Fruit fly (Drosophila melanogaster) whole organism, embryonic: ENCODE results near the gene AstC-R1.

Source experiments
- CG13123 ChIP-seq: fragments of 200-800 bp; sonication (Bioruptor generic); optimal IDR thresholded peaks from 2 replicates; lab custom pipeline; 2016; ENCODE audit warnings: missing biosample characterization, missing genetic modification characterization
- CG15479 ChIP-seq: fragments of 200-800 bp; sonication (Bioruptor generic); optimal IDR thresholded peaks from 3 replicates; lab custom pipeline; 2019; ENCODE audit warnings: missing biosample characterization, mild to moderate bottlenecking, missing genetic modification characterization, moderate library complexity
- CG3281 ChIP-seq: fragments of 200-800 bp; sonication (Bioruptor generic); optimal IDR thresholded peaks from 3 replicates; lab custom pipeline; 2017; ENCODE audit warnings: missing biosample characterization, mild to moderate bottlenecking, missing genetic modification characterization
- CG33557 ChIP-seq: fragments of 200-800 bp; sonication (Bioruptor generic); optimal IDR thresholded peaks from 2 replicates; lab custom pipeline; 2019; ENCODE audit warnings: missing biosample characterization, mild to moderate bottlenecking, missing genetic modification characterization, moderate library complexity
- CG3838 ChIP-seq: fragments of 200-800 bp; sonication (Bioruptor generic); optimal IDR thresholded peaks from 3 replicates; lab custom pipeline; 2016; ENCODE audit warnings: missing biosample characterization, missing genetic modification characterization
- CG4360 ChIP-seq: fragments of 200-800 bp; sonication (Bioruptor generic); IDR thresholded peaks from 2 replicates; pipeline ENCODE4 v1.3.6; 2022; ENCODE audit warnings: missing biosample characterization, missing genetic modification characterization
- CG5180 ChIP-seq: fragments of 200-800 bp; sonication (Bioruptor generic); optimal IDR thresholded peaks from 3 replicates; lab custom pipeline; 2017; ENCODE audit warnings: missing biosample characterization, missing genetic modification characterization, mild to moderate bottlenecking, moderate library complexity, missing genetic modification reagents
- CG7271 ChIP-seq: fragments of 200-800 bp; sonication (Bioruptor generic); optimal IDR thresholded peaks from 2 replicates; lab custom pipeline; 2018; ENCODE audit warnings: missing biosample characterization, mild to moderate bottlenecking, missing genetic modification characterization, moderate library complexity
- CG7786 ChIP-seq: fragments of 200-800 bp; sonication (Bioruptor generic); optimal IDR thresholded peaks from 2 replicates; lab custom pipeline; 2016; ENCODE audit warnings: missing biosample characterization, missing genetic modification characterization
- CG7987 ChIP-seq: fragments of 200-800 bp; sonication (Bioruptor generic); optimal IDR thresholded peaks from 2 replicates; lab custom pipeline; 2018; ENCODE audit warnings: missing biosample characterization, mild to moderate bottlenecking, missing genetic modification characterization, moderate library complexity
- CrebB ChIP-seq: fragments of 200-800 bp; sonication (Bioruptor generic); optimal IDR thresholded peaks from 3 replicates; lab custom pipeline; 2018; ENCODE audit warnings: missing biosample characterization, mild to moderate bottlenecking, missing genetic modification characterization
- Deaf1 ChIP-seq: fragments of 200-800 bp; optimal IDR thresholded peaks from 3 replicates; lab custom pipeline; 2019; ENCODE audit warnings: missing biosample characterization, mild to moderate bottlenecking, missing genetic modification characterization, moderate library complexity
- Ets97D ChIP-seq: fragments of 200-800 bp; sonication (Bioruptor generic); optimal IDR thresholded peaks from 3 replicates; lab custom pipeline; 2016; ENCODE audit warnings: missing biosample characterization, missing genetic modification characterization
- HLHmδ ChIP-seq: fragments of 200-800 bp; sonication (Bioruptor generic); optimal IDR thresholded peaks from 2 replicates; lab custom pipeline; 2018; ENCODE audit warnings: missing biosample characterization, mild to moderate bottlenecking, missing genetic modification characterization, moderate library complexity
- PHDP ChIP-seq: fragments of 200-800 bp; sonication (Bioruptor generic); optimal IDR thresholded peaks from 3 replicates; lab custom pipeline; 2018; ENCODE audit warnings: missing biosample characterization, mild to moderate bottlenecking, missing genetic modification characterization, moderate library complexity
- Six4 ChIP-seq: fragments of 200-800 bp; sonication (Bioruptor generic); optimal IDR thresholded peaks from 2 replicates; lab custom pipeline; 2016; ENCODE audit warnings: missing biosample characterization, missing genetic modification characterization
- Spps ChIP-seq: fragments of 200-800 bp; sonication (Bioruptor generic); optimal IDR thresholded peaks from 2 replicates; lab custom pipeline; 2018; ENCODE audit warnings: missing biosample characterization, mild to moderate bottlenecking, missing genetic modification characterization
- TFAM ChIP-seq: fragments of 200-800 bp; sonication (Bioruptor generic); optimal IDR thresholded peaks from 2 replicates; lab custom pipeline; 2017; ENCODE audit warnings: missing biosample characterization, missing genetic modification characterization, inconsistent platforms
- Trl ChIP-seq, 3 experiments: fragments of >200 bp in 2 of 3; fragments of 200-800 bp in 1 of 3; sonication (Bioruptor generic) in 1 of 3; optimal IDR thresholded peaks; 2 replicates in 1 of 3; 3 replicates in 2 of 3; lab custom pipeline; 2016 to 2017; ENCODE audit warnings: missing biosample characterization in 1 of 3, missing genetic modification characterization in 1 of 3
- btn ChIP-seq: fragments of 200-800 bp; sonication (Bioruptor generic); optimal IDR thresholded peaks from 2 replicates; lab custom pipeline; 2016; ENCODE audit warnings: missing biosample characterization, missing genetic modification characterization
- cad ChIP-seq: fragments of >200 bp; optimal IDR thresholded peaks from 2 replicates; lab custom pipeline; 2017; ENCODE audit warnings: missing biosample characterization, missing genetic modification characterization
- cato ChIP-seq: fragments of 200-800 bp; sonication (Bioruptor generic); optimal IDR thresholded peaks from 2 replicates; lab custom pipeline; 2016; ENCODE audit warnings: missing biosample characterization, missing genetic modification characterization, borderline replicate concordance
- dysf ChIP-seq: fragments of 200-800 bp; sonication (Bioruptor generic); IDR thresholded peaks from 3 replicates; pipeline ENCODE4 v1.3.6; 2022; ENCODE audit warnings: missing biosample characterization, missing genetic modification characterization
- fd96Cb ChIP-seq: fragments of 200-800 bp; sonication (Bioruptor generic); optimal IDR thresholded peaks from 2 replicates; lab custom pipeline; 2018; ENCODE audit warnings: missing biosample characterization, mild to moderate bottlenecking, missing genetic modification characterization, moderate library complexity
- fu2 ChIP-seq: fragments of 200-800 bp; sonication (Bioruptor generic); optimal IDR thresholded peaks from 2 replicates; lab custom pipeline; 2016; ENCODE audit warnings: missing biosample characterization, missing genetic modification characterization
- gcm ChIP-seq: fragments of 200-800 bp; sonication (Bioruptor generic); optimal IDR thresholded peaks from 2 replicates; lab custom pipeline; 2019; ENCODE audit warnings: missing biosample characterization, mild to moderate bottlenecking, missing genetic modification characterization, moderate library complexity
- h ChIP-seq: fragments of >200 bp; optimal IDR thresholded peaks from 2 replicates; lab custom pipeline; 2017
- ind ChIP-seq: fragments of 200-800 bp; sonication (Bioruptor generic); optimal IDR thresholded peaks from 3 replicates; lab custom pipeline; 2016; ENCODE audit warnings: missing biosample characterization, missing genetic modification characterization
- peb ChIP-seq: fragments of 200-800 bp; sonication (Bioruptor generic); IDR thresholded peaks from 2 replicates; pipeline ENCODE4 v1.3.6; 2022; ENCODE audit warnings: missing biosample characterization, missing genetic modification characterization
- sug ChIP-seq: fragments of 200-800 bp; optimal IDR thresholded peaks from 2 replicates; lab custom pipeline; 2019; ENCODE audit warnings: missing biosample characterization, mild to moderate bottlenecking, missing genetic modification characterization, moderate library complexity
- tgo ChIP-seq: fragments of 200-800 bp; sonication (Bioruptor generic); IDR thresholded peaks from 3 replicates; pipeline ENCODE4 v1.3.6; 2022; ENCODE audit warnings: missing biosample characterization, missing genetic modification characterization
- unc-4 ChIP-seq: fragments of 200-800 bp; sonication (Bioruptor generic); IDR thresholded peaks from 2 replicates; pipeline ENCODE4 v1.3.6; 2022; ENCODE audit warnings: missing biosample characterization, missing genetic modification characterization; ENCODE audit not compliant: partially characterized antibody
- zen ChIP-seq: fragments of 200-800 bp; sonication (Bioruptor generic); optimal IDR thresholded peaks from 3 replicates; lab custom pipeline; 2018; ENCODE audit warnings: missing biosample characterization, mild to moderate bottlenecking, missing genetic modification characterization, moderate library complexity

AstC-R1 gene

dm6 chr3L:18559958-18560357 is at the start of gene AstC-R1:
Gene AstC-R1, plus strand, starts transcription at chr3L:18560258.
- peak; percentile 32 for TF ChIP-seq CG15479 (GFP tag; lab: Kevin White, UChicago)
- TF ChIP-seq Trl (optimal IDR thresholded peaks at IDR 0.05; lab: Kevin White, UChicago), result peak in 1 of 2 experiments; percentile 13
- TF ChIP-seq Trl (GFP tag; optimal IDR thresholded peaks at IDR 0.05; lab: Kevin White, UChicago), result no peak
- no peak for TF ChIP-seq CrebB (tag; lab: Kevin White, UChicago)

- no peak for TF ChIP-seq fd96Cb (tag; lab: Kevin White, UChicago)
- no peak for TF ChIP-seq CG4360 (GFP tag; lab: Robert Waterston, UW)
- no peak for TF ChIP-seq CG33557 (GFP tag; lab: Kevin White, UChicago)
- no peak for TF ChIP-seq tgo (GFP tag; lab: Robert Waterston, UW)
- no peak for TF ChIP-seq cato (GFP tag; lab: Kevin White, UChicago)
- TF ChIP-seq CG7786, result no peak
- no peak for TF ChIP-seq sug
Measured at dm6 chr3L:18526676-18527075, 33.4 kb upstream of the AstC-R1 start, which contains the start of gene CG32198. Gene CG32198, plus strand, starts transcription at chr3L:18526976.

DNA sequence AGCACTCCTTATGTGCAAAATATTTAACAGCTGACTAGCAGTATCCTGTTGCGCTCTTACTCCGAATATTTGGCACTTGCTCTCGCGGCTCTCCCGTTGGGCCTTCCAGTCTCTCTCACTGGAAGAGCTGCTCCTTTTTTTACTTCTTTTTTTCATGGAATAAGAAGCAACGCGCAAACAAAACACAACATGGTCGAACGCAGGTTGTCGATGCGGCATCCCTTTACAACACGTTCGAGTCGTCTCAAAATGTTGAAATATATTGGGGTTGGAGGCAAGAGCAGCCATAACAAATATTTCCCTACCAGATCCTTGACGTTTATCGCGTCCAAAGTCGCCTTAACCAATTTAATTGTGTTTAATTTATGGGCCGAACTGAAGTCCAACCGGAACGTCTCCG is 20.2 kb upstream of the AstC-R1 start:
- TF ChIP-seq Trl (optimal IDR thresholded peaks at IDR 0.05; lab: Kevin White, UChicago) (peak; percentile 45 to 47), Trl (GFP tag; optimal IDR thresholded peaks at IDR 0.05; lab: Kevin White, UChicago) (no peak), Deaf1 (tag; lab: Kevin White, UChicago) (peak; percentile 50), peb (GFP tag; lab: Robert Waterston, UW) (no peak), CG5180 (GFP tag; lab: Kevin White, UChicago) (peak; percentile 94), fu2 (no peak), Ets97D (GFP tag; lab: Kevin White, UChicago) (no peak), HLHmδ (GFP tag; lab: Kevin White, UChicago) (no peak), Spps (no peak), gcm (GFP tag; lab: Kevin White, UChicago) (no peak), CG3838 (no peak)

DNA sequence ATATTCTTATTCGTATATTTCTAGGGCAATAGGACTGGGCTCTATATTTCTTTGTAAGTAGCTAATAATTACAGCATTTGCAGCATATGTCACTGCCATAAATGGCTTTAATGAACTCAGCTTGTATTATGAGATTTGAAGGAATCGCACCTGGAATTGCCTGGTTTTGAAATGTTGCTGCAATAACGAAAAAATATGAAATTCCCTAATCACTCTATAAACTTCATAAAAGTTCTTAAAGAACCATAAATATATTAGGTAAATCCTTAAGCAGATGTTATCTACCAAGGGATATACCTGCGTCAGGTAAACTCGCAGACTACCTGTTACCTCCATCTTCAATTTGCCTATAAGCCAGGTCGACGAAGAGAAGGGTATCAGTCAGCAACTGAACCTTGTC is 28.3 kb downstream of the AstC-R1 start, which contains the start of gene CG7271:
CG7271 (plus strand) TSS at position 373 of the 400 bp plus-strand sequence.
- TF ChIP-seq zen (tag; lab: Kevin White, UChicago) (peak; percentile 50), CG3281 (GFP tag; lab: Kevin White, UChicago) (no peak), cad (GFP tag; lab: Kevin White, UChicago) (peak; percentile 53)

- TF ChIP-seq CG15479 (GFP tag; lab: Kevin White, UChicago) (peak; percentile 7), CG7271 (tag; lab: Kevin White, UChicago) (peak; percentile 80), unc-4 (no peak), Six4 (GFP tag; lab: Kevin White, UChicago) (no peak), dysf (no peak), PHDP (tag; lab: Kevin White, UChicago) (no peak), cad (GFP tag; lab: Kevin White, UChicago) (peak; percentile 15), btn (GFP tag; lab: Kevin White, UChicago) (no peak), TFAM (GFP tag; lab: Kevin White, UChicago) (no peak)
Measured at dm6 chr3L:18593671-18594070, 33.6 kb downstream of the AstC-R1 start, which contains the start of gene term. Gene term, minus strand, starts transcription at chr3L:18593771.

- TF ChIP-seq CG13123 (GFP tag; lab: Kevin White, UChicago), result no peak
- TF ChIP-seq ind (GFP tag; lab: Kevin White, UChicago), result no peak
- TF ChIP-seq CG7987 (GFP tag; lab: Kevin White, UChicago), result no peak
- TF ChIP-seq h (lab: Kevin White, UChicago), result no peak
Measured at dm6 chr3L:18603125-18603524, 43.1 kb downstream of the AstC-R1 start, which contains the start of gene CG18234. Gene CG18234, plus strand, starts transcription at chr3L:18603425.
